Worm (Caenorhabditis elegans) whole organism, L4 larva: ENCODE data around the gene T14B4.3.

Experiments used
- F10B5.3 ChIP-seq: sonication (generic microtip); optimal IDR thresholded peaks from 2 replicates; lab custom pipeline; 2016; ENCODE audit warnings: mild to moderate bottlenecking, missing genetic modification characterization, missing compliant biosample characterization
- F26F4.8 ChIP-seq: fragments of 200-800 bp; sonication (Bioruptor generic); conservative IDR thresholded peaks from 2 replicates; pipeline ENCODE4 v1.3.6; 2022; ENCODE audit warnings: missing genetic modification characterization, missing compliant biosample characterization
- Y48G9A.11 ChIP-seq: fragments of 200-800 bp; sonication (Bioruptor generic); IDR thresholded peaks from 2 replicates; pipeline ENCODE4 v1.3.6; 2022; ENCODE audit warnings: missing genetic modification reagents, missing genetic modification characterization, missing compliant biosample characterization
- Y75B8A.6 ChIP-seq: fragments of 200-800 bp; sonication (Bioruptor generic); IDR thresholded peaks from 2 replicates; pipeline ENCODE4 v1.3.6; 2022; ENCODE audit warnings: missing genetic modification reagents, missing genetic modification characterization, missing compliant biosample characterization
- ZK337.2 ChIP-seq: fragments of 200-800 bp; sonication (Bioruptor generic); IDR thresholded peaks from 2 replicates; pipeline ENCODE4 v1.3.6; 2022; ENCODE audit warnings: missing genetic modification reagents, missing genetic modification characterization, missing compliant biosample characterization
- aha-1 ChIP-seq: fragments of 150-350 bp; peaks from one replicate; lab custom pipeline; 2014; ENCODE audit warnings: missing biosample characterization, missing genetic modification characterization
- aly-2 ChIP-seq: sonication (generic microtip); optimal IDR thresholded peaks from 2 replicates; lab custom pipeline; 2018; ENCODE audit warnings: missing biosample characterization, missing genetic modification characterization
- arid-1 ChIP-seq: fragments of 200-800 bp; sonication (Bioruptor generic); conservative IDR thresholded peaks from 2 replicates; pipeline ENCODE4 v1.3.6; 2022; ENCODE audit warnings: missing genetic modification reagents, missing genetic modification characterization, missing compliant biosample characterization
- attf-4 ChIP-seq: sonication (generic microtip); optimal IDR thresholded peaks from 3 replicates; lab custom pipeline; 2017; ENCODE audit warnings: missing biosample characterization, missing genetic modification characterization
- ceh-20 ChIP-seq: fragments of 200-800 bp; sonication (Bioruptor generic); IDR thresholded peaks from 2 replicates; pipeline ENCODE4 v1.3.6; 2022; ENCODE audit warnings: missing genetic modification reagents, missing genetic modification characterization, missing compliant biosample characterization
- ceh-28 ChIP-seq: fragments of 150-350 bp; optimal IDR thresholded peaks from 2 replicates; lab custom pipeline; 2014; ENCODE audit warnings: missing biosample characterization, missing genetic modification reagents, missing genetic modification characterization
- ceh-44 ChIP-seq: fragments of 200-800 bp; sonication (Bioruptor generic); IDR thresholded peaks from 2 replicates; pipeline ENCODE4 v1.3.6; 2022; ENCODE audit warnings: missing genetic modification reagents, missing genetic modification characterization, missing compliant biosample characterization
- ceh-62 ChIP-seq: sonication (generic microtip); optimal IDR thresholded peaks from 2 replicates; lab custom pipeline; 2017; ENCODE audit warnings: missing biosample characterization, missing genetic modification characterization
- ceh-82 ChIP-seq: sonication (generic microtip); optimal IDR thresholded peaks from 2 replicates; lab custom pipeline; 2017; ENCODE audit warnings: missing biosample characterization, missing genetic modification characterization
- ctbp-1 ChIP-seq: fragments of 200-800 bp; sonication (Bioruptor generic); IDR thresholded peaks from 2 replicates; pipeline ENCODE4 v1.3.6; 2022; ENCODE audit warnings: missing genetic modification reagents, missing genetic modification characterization, missing compliant biosample characterization
- daf-12 ChIP-seq: fragments of 150-350 bp; optimal IDR thresholded peaks from 2 replicates; lab custom pipeline; 2014; ENCODE audit warnings: missing biosample characterization, missing genetic modification reagents, missing genetic modification characterization
- daf-16 ChIP-seq, 3 experiments: sonication (generic microtip); optimal IDR thresholded peaks; 2 replicates each; lab custom pipeline; 2016 to 2017; ENCODE audit warnings: missing genetic modification characterization in 3 of 3, missing genetic modification reagents in 3 of 3, mild to moderate bottlenecking in 2 of 3, missing compliant biosample characterization in 2 of 3, missing biosample characterization in 1 of 3, moderate library complexity in 1 of 3
- daf-19 ChIP-seq: fragments of 200-800 bp; sonication (Bioruptor generic); conservative IDR thresholded peaks from 2 replicates; pipeline ENCODE4 v1.3.6; 2022; ENCODE audit warnings: missing genetic modification characterization, missing compliant biosample characterization
- dmd-9 ChIP-seq: fragments of 200-800 bp; sonication (Bioruptor generic); IDR thresholded peaks from 2 replicates; pipeline ENCODE4 v1.3.6; 2022; ENCODE audit warnings: missing genetic modification reagents, missing genetic modification characterization, missing compliant biosample characterization
- egl-43 ChIP-seq: fragments of 200-800 bp; sonication (Bioruptor generic); IDR thresholded peaks from 2 replicates; pipeline ENCODE4 v1.3.6; 2022; ENCODE audit warnings: missing genetic modification reagents, missing genetic modification characterization, missing compliant biosample characterization
- fos-1 ChIP-seq: fragments of 150-350 bp; optimal IDR thresholded peaks from 2 replicates; lab custom pipeline; 2014; ENCODE audit warnings: missing biosample characterization, missing genetic modification characterization
- hif-1 ChIP-seq, 2 experiments: sonication (generic microtip); optimal IDR thresholded peaks; 2 replicates each; lab custom pipeline; 2016 to 2017; ENCODE audit warnings: missing compliant biosample characterization in 2 of 2, missing genetic modification characterization in 2 of 2, missing genetic modification reagents in 2 of 2, missing genotype in 2 of 2, mild to moderate bottlenecking in 1 of 2
- hlh-11 ChIP-seq: fragments of 200-800 bp; sonication (Bioruptor generic); optimal IDR thresholded peaks from 2 replicates; lab custom pipeline; 2018; ENCODE audit warnings: mild to moderate bottlenecking, missing genetic modification characterization, missing compliant biosample characterization
- hlh-30 ChIP-seq: sonication (generic microtip); optimal IDR thresholded peaks from 2 replicates; lab custom pipeline; 2017; ENCODE audit warnings: antibody characterized with exemption, mild to moderate bottlenecking, missing genetic modification characterization, missing compliant biosample characterization; ENCODE audit not compliant: insufficient read depth
- hmg-1.1 ChIP-seq: fragments of 200-800 bp; sonication (Bioruptor generic); IDR thresholded peaks from 2 replicates; pipeline ENCODE4 v1.3.6; 2022; ENCODE audit warnings: missing genetic modification reagents, missing genetic modification characterization, missing compliant biosample characterization
- lin-1 ChIP-seq: fragments of 200-800 bp; sonication (Bioruptor generic); IDR thresholded peaks from 2 replicates; pipeline ENCODE4 v1.3.6; 2022; ENCODE audit warnings: missing genetic modification reagents, missing genetic modification characterization, missing compliant biosample characterization
- lin-13 ChIP-seq: fragments of 150-350 bp; optimal IDR thresholded peaks from 2 replicates; lab custom pipeline; 2014; ENCODE audit warnings: missing biosample characterization, missing genetic modification reagents, missing genetic modification characterization
- lin-29 ChIP-seq: fragments of 200-800 bp; sonication (Bioruptor generic); IDR thresholded peaks from 2 replicates; pipeline ENCODE4 v1.3.6; 2022; ENCODE audit warnings: missing genetic modification reagents, missing genetic modification characterization, missing compliant biosample characterization
- lin-38 ChIP-seq: fragments of 200-800 bp; sonication (Bioruptor generic); IDR thresholded peaks from 2 replicates; pipeline ENCODE4 v1.3.6; 2022; ENCODE audit warnings: missing genetic modification reagents, missing genetic modification characterization, missing compliant biosample characterization
- madf-9 ChIP-seq: fragments of 200-800 bp; sonication (Bioruptor generic); conservative IDR thresholded peaks from 2 replicates; pipeline ENCODE4 v1.3.6; 2022; ENCODE audit warnings: missing genetic modification reagents, missing genetic modification characterization, missing compliant biosample characterization
- mdl-1 ChIP-seq, 2 experiments: fragments of 150-350 bp in 1 of 2; sonication (generic microtip) in 1 of 2; optimal IDR thresholded peaks; 2 replicates each; lab custom pipeline; 2014 to 2017; ENCODE audit warnings: missing biosample characterization in 2 of 2, missing genetic modification characterization in 2 of 2
- mxl-2 ChIP-seq: fragments of 200-800 bp; sonication (Bioruptor generic); conservative IDR thresholded peaks from 2 replicates; pipeline ENCODE4 v1.3.6; 2022; ENCODE audit warnings: missing genetic modification reagents, missing genetic modification characterization, missing compliant biosample characterization
- mxl-3 ChIP-seq: fragments of 200-800 bp; sonication (Bioruptor generic); optimal IDR thresholded peaks from 2 replicates; lab custom pipeline; 2018; ENCODE audit warnings: mild to moderate bottlenecking, missing genetic modification characterization, missing compliant biosample characterization
- nhr-11 ChIP-seq: fragments of 150-350 bp; optimal IDR thresholded peaks from 2 replicates; lab custom pipeline; 2014; ENCODE audit warnings: missing biosample characterization, missing genetic modification characterization
- nhr-111 ChIP-seq: fragments of 200-800 bp; sonication (Bioruptor generic); optimal IDR thresholded peaks from 2 replicates; lab custom pipeline; 2018; ENCODE audit warnings: mild to moderate bottlenecking, missing genetic modification characterization, missing compliant biosample characterization
- nhr-237 ChIP-seq: sonication (generic microtip); optimal IDR thresholded peaks from 2 replicates; lab custom pipeline; 2017; ENCODE audit warnings: missing biosample characterization, missing genetic modification characterization
- nhr-28 ChIP-seq: fragments of 150-350 bp; optimal IDR thresholded peaks from 2 replicates; lab custom pipeline; 2014; ENCODE audit warnings: missing biosample characterization, missing genetic modification characterization
- nhr-41 ChIP-seq: fragments of 200-800 bp; sonication (Bioruptor generic); IDR thresholded peaks from 2 replicates; pipeline ENCODE4 v1.3.6; 2022; ENCODE audit warnings: missing genetic modification reagents, missing genetic modification characterization, missing compliant biosample characterization
- nhr-42 ChIP-seq: fragments of 200-800 bp; sonication (Bioruptor generic); IDR thresholded peaks from 2 replicates; pipeline ENCODE4 v1.3.6; 2022; ENCODE audit warnings: missing genetic modification characterization, missing compliant biosample characterization
- nhr-48 ChIP-seq: sonication (generic microtip); optimal IDR thresholded peaks from 2 replicates; lab custom pipeline; 2016; ENCODE audit warnings: mild to moderate bottlenecking, missing genetic modification characterization, missing compliant biosample characterization
- nhr-76 ChIP-seq: fragments of 150-350 bp; optimal IDR thresholded peaks from 2 replicates; lab custom pipeline; 2014; ENCODE audit warnings: missing biosample characterization, missing genetic modification characterization
- php-3 ChIP-seq: fragments of 200-800 bp; sonication (Bioruptor generic); IDR thresholded peaks from 2 replicates; pipeline ENCODE4 v1.3.6; 2022; ENCODE audit warnings: missing genetic modification reagents, missing genetic modification characterization, missing compliant biosample characterization
- pqm-1 ChIP-seq: sonication (generic microtip); optimal IDR thresholded peaks from 2 replicates; lab custom pipeline; 2017; ENCODE audit warnings: missing biosample characterization, missing genetic modification characterization
- snpc-1.2 ChIP-seq: fragments of 200-800 bp; sonication (Bioruptor generic); IDR thresholded peaks from 2 replicates; pipeline ENCODE4 v1.3.6; 2022; ENCODE audit warnings: missing genetic modification reagents, missing genetic modification characterization, missing compliant biosample characterization
- snpc-4 ChIP-seq: fragments of 150-350 bp; optimal IDR thresholded peaks from 2 replicates; lab custom pipeline; 2014; ENCODE audit warnings: missing biosample characterization, missing genetic modification characterization
- spr-1 ChIP-seq: sonication (generic microtip); optimal IDR thresholded peaks from 2 replicates; lab custom pipeline; 2016; ENCODE audit warnings: mild to moderate bottlenecking, missing genetic modification characterization, missing compliant biosample characterization
- spr-3 ChIP-seq: fragments of 200-800 bp; sonication (Bioruptor generic); optimal IDR thresholded peaks from 2 replicates; lab custom pipeline; 2018; ENCODE audit warnings: mild to moderate bottlenecking, missing genetic modification characterization, missing compliant biosample characterization
- tag-97 ChIP-seq: fragments of 200-800 bp; sonication (Bioruptor generic); IDR thresholded peaks from 2 replicates; pipeline ENCODE4 v1.3.6; 2022; ENCODE audit warnings: missing genetic modification characterization, missing compliant biosample characterization
- unc-130 ChIP-seq: sonication (generic microtip); optimal IDR thresholded peaks from 2 replicates; lab custom pipeline; 2016; ENCODE audit warnings: missing genetic modification reagents, missing genetic modification characterization, missing compliant biosample characterization
- zag-1 ChIP-seq: fragments of 150-350 bp; optimal IDR thresholded peaks from 2 replicates; lab custom pipeline; 2014; ENCODE audit warnings: missing biosample characterization, missing genetic modification characterization
- zfp-2 ChIP-seq: sonication (generic microtip); optimal IDR thresholded peaks from 2 replicates; lab custom pipeline; 2016; ENCODE audit warnings: mild to moderate bottlenecking, missing genetic modification characterization, missing compliant biosample characterization
- zfp-3 ChIP-seq: fragments of 200-800 bp; sonication (Bioruptor generic); conservative IDR thresholded peaks from 2 replicates; pipeline ENCODE4 v1.3.6; 2022; ENCODE audit warnings: missing genetic modification reagents, missing genetic modification characterization, missing compliant biosample characterization

Gene T14B4.3

ce11 chrII:6734674-6735073, at the start of gene T14B4.3 (continued):
- TF ChIP-seq lin-38 (GFP tag; lab: Robert Waterston, UW) (peak; percentile 97), spr-1 (tag; lab: Kevin White, UChicago) (no peak), nhr-41 (GFP tag; lab: Robert Waterston, UW) (no peak), nhr-11 (tag; lab: Kevin White, UChicago) (peak; percentile 45), aha-1 (tag; lab: Kevin White, UChicago) (no peak), lin-1 (no peak), F26F4.8 (GFP tag; lab: Robert Waterston, UW) (no peak), zfp-2 (tag; lab: Kevin White, UChicago) (no peak), nhr-48 (tag; lab: Kevin White, UChicago) (no peak), nhr-111 (GFP tag; lab: Kevin White, UChicago) (no peak), lin-29 (GFP tag; lab: Robert Waterston, UW) (no peak), mxl-3 (GFP tag; lab: Kevin White, UChicago) (no peak), Y75B8A.6 (GFP tag; lab: Robert Waterston, UW) (no peak), F10B5.3 (tag; lab: Kevin White, UChicago) (no peak), hlh-11 (tag; lab: Kevin White, UChicago) (no peak), zag-1 (no peak), daf-16 (GFP tag; optimal IDR thresholded peaks at IDR 0.05; lab: Kevin White, UChicago) (no peak), daf-16 (tag; optimal IDR thresholded peaks at IDR 0.05; lab: Kevin White, UChicago) (no peak), mdl-1 (tag; optimal IDR thresholded peaks at IDR 0.05; lab: Kevin White, UChicago) (no peak), hif-1 (tag; optimal IDR thresholded peaks at IDR 0.05; lab: Kevin White, UChicago) (peak in 1 of 2 experiments; percentile 77), fos-1 (no peak), nhr-42 (GFP tag; lab: Robert Waterston, UW) (no peak), aly-2 (tag; lab: Kevin White, UChicago) (no peak), nhr-237 (no peak), daf-12 (tag; lab: Kevin White, UChicago) (no peak), ctbp-1 (GFP tag; lab: Robert Waterston, UW) (no peak), lin-13 (GFP tag; lab: Kevin White, UChicago) (peak; percentile 14), Y48G9A.11 (GFP tag; lab: Robert Waterston, UW) (no peak), ceh-62 (tag; lab: Kevin White, UChicago) (no peak), daf-19 (GFP tag; lab: Robert Waterston, UW) (no peak), attf-4 (tag; lab: Kevin White, UChicago) (no peak), egl-43 (GFP tag; lab: Robert Waterston, UW) (no peak), php-3 (GFP tag; lab: Robert Waterston, UW) (no peak), ZK337.2 (GFP tag; lab: Robert Waterston, UW) (no peak), nhr-28 (tag; lab: Kevin White, UChicago) (peak; percentile 59), mxl-2 (GFP tag; lab: Robert Waterston, UW) (no peak), snpc-4 (no peak), tag-97 (GFP tag; lab: Robert Waterston, UW) (no peak), hmg-1.1 (peak; percentile 26; the same call in 1 of the 2 replicates), unc-130 (GFP tag; lab: Kevin White, UChicago) (peak; percentile 76), dmd-9 (GFP tag; lab: Robert Waterston, UW) (no peak), madf-9 (no peak), zfp-3 (no peak), ceh-44 (GFP tag; lab: Robert Waterston, UW) (0 out of 2 replicates have a peak, but pooled peaks have one; percentile 27), ceh-28 (no peak), snpc-1.2 (GFP tag; lab: Robert Waterston, UW) (no peak), nhr-76 (tag; lab: Kevin White, UChicago) (no peak), pqm-1 (no peak), spr-3 (no peak), hlh-30 (peak; percentile 30), ceh-82 (tag; lab: Kevin White, UChicago) (no peak), arid-1 (GFP tag; lab: Robert Waterston, UW) (no peak), ceh-20 (GFP tag; lab: Robert Waterston, UW) (no peak)
